Fruit fly (Drosophila melanogaster): Measurements from ENCODE around the gene fru.

DNA sequence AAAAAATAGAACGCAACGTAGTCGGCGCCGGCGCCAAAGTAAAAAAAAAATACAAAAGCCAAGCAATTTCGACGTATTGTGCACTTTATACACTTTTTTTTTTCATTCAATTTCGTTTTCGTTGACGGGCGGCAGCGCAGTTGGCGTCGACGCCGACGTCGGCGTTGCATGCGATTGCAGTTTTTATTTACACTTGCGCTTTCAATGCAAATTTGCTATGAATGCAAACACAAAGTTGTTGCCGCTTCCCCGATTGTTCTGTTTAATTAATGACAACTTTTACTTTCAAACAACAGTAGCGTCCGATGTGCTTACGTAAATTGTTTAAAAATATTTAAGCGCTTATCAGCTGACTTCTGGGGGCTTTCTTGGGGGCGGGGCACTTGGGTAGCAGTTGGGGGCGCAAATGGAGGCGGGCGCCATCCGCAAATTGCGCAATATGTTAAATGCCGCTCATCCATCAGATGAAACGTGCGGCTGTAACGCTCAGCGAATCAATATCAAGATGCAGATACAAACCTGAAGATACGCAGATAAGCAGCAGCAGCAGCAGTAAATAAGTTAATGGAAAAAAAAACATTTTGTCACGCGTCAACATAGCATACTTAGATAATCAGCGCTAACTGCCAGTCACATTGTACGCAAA is 107.1 kb downstream of the fru start:
- TF ChIP-seq pan (optimal IDR thresholded peaks at IDR 0.05) (no peak), Dll (optimal IDR thresholded peaks at IDR 0.05) (no peak), psq (optimal IDR thresholded peaks at IDR 0.05) (no peak), CG8478 (optimal IDR thresholded peaks at IDR 0.05) (no peak), usp (GFP tag; optimal IDR thresholded peaks at IDR 0.05) (no peak)

Measured in whole organism.